Worm (Caenorhabditis elegans): ENCODE measurements around the gene R160.3.
"Not testable (repeated sequence)": the region's sequence is repeated elsewhere in the genome, so short reads cannot be mapped to it uniquely, and the experiment has no call there.

The R160.3 gene

DNA sequence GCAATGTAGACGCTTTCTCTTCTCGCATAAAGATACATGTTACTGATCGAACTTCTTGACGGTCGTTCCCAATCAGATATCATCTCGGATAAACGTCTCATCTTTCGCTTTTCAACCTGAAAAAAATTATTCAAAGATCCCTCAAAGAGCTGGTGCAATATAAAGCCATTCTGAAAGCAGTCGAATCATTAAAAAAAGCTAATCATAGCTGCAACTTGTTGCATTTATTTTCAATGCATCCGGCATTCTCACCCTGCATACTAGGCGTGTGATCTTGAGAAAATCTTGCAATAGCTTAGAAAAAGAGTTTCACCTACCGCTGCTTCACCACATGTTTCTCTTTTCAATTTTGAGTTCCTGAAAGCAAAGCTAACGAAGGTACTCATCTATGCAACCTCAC lies 33.8 kb downstream of the R160.3 start, which contains the start of gene C24A8.6:
Gene C24A8.6, minus strand, starts transcription at position 101 of the 400 bp plus-strand sequence.
- TF ChIP-seq ceh-18 (tag; optimal IDR thresholded peaks at IDR 0.05); elt-4 (tag; optimal IDR thresholded peaks at IDR 0.05); fkh-10 (GFP tag; optimal IDR thresholded peaks at IDR 0.05): not testable (repeated sequence)

DNA sequence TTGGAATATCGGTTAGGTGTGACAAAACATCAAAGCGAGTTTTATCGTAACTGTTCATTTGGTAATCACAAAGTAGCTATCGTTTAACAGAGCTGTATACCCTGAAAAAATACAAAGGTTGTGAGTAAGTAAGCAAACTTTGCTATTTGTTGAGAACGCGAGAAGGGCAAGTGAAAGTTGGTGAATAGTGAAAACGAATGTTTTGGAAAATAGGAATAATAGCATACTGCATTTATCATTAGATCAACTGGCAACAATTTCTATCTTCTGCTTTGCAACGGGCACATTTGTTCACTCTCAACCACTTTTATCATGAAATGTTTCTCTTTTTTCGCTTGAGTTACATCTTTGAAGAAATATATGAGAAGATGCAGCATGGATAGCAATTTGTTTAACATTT lies 37.3 kb downstream of the R160.3 start, which contains the start of gene C24A8.5:
Gene C24A8.5, minus strand, starts transcription at position 101 of the 400 bp plus-strand sequence.
- no peak for TF ChIP-seq pha-4 (tag; optimal IDR thresholded peaks at IDR 0.05)
- no peak for TF ChIP-seq unc-42 (tag; optimal IDR thresholded peaks at IDR 0.05)
- no peak for TF ChIP-seq pha-2 (tag; optimal IDR thresholded peaks at IDR 0.05)
- TF ChIP-seq C08G9.2 (tag; optimal IDR thresholded peaks at IDR 0.05): no peak
- no peak for TF ChIP-seq lin-11 (tag; optimal IDR thresholded peaks at IDR 0.05)
- no peak for TF ChIP-seq sox-2 (GFP tag; IDR thresholded peaks at IDR 0.05)
- TF ChIP-seq rnt-1 (tag; optimal IDR thresholded peaks at IDR 0.05): no peak
- TF ChIP-seq fkh-10 (GFP tag; optimal IDR thresholded peaks at IDR 0.05): no peak
- TF ChIP-seq ceh-14 (tag; optimal IDR thresholded peaks at IDR 0.05): no peak
- TF ChIP-seq ceh-24 (tag; optimal IDR thresholded peaks at IDR 0.05): no peak
- no peak for TF ChIP-seq ceh-6 (GFP tag; optimal IDR thresholded peaks at IDR 0.05)
- TF ChIP-seq syd-9 (tag; optimal IDR thresholded peaks at IDR 0.05): no peak
- TF ChIP-seq ceh-48 (tag; optimal IDR thresholded peaks at IDR 0.05): no peak
- no peak for TF ChIP-seq pag-3 (tag; optimal IDR thresholded peaks at IDR 0.05; ENCODE audit: borderline replicate concordance)
- no peak for TF ChIP-seq ceh-30 (tag; optimal IDR thresholded peaks at IDR 0.05)
- TF ChIP-seq unc-3 (GFP tag; conservative IDR thresholded peaks at IDR 0.05): no peak
- TF ChIP-seq unc-3 (tag; optimal IDR thresholded peaks at IDR 0.05): no peak
- TF ChIP-seq ttx-3 (tag; optimal IDR thresholded peaks at IDR 0.05): no peak
- TF ChIP-seq nfya-1 (tag; optimal IDR thresholded peaks at IDR 0.05): no peak
- no peak for TF ChIP-seq ztf-16 (tag; optimal IDR thresholded peaks at IDR 0.05)

DNA sequence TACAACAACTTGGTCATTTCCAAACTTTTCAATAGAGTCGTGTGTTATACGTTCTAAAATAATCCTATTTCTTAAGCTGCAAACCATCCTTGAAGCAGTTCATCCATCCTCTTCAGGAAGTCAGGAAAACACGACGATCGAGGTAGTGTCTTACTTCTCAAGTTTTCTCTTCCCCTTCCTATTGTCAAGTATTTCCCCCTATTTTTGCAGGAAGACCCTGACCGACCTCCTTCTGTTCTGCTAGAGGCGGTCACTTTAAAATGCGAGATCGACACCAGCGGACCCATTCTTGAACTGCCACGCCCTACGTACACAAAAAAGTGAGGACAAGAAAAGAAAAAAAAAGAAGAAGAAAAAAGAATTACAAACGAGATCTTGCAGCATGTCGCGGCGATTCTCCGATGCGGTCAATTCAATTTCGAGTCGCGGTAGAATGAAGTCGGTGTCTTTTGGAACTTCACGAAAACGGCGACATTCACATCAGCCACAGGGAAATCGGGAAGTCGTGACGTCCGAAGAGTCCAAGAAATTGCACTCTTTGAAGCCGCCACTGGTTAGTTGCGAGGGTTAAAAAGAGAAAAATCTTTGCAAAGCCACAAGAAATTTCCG lies 43.2 kb downstream of the R160.3 start:
- TF ChIP-seq fkh-6 (tag; optimal IDR thresholded peaks at IDR 0.05) (no peak), ceh-34 (tag; optimal IDR thresholded peaks at IDR 0.05) (no peak), fkh-10 (GFP tag; optimal IDR thresholded peaks at IDR 0.05) (no peak), ceh-22 (tag; optimal IDR thresholded peaks at IDR 0.05) (no peak), unc-42 (tag; optimal IDR thresholded peaks at IDR 0.05) (peak; percentile 58)

DNA sequence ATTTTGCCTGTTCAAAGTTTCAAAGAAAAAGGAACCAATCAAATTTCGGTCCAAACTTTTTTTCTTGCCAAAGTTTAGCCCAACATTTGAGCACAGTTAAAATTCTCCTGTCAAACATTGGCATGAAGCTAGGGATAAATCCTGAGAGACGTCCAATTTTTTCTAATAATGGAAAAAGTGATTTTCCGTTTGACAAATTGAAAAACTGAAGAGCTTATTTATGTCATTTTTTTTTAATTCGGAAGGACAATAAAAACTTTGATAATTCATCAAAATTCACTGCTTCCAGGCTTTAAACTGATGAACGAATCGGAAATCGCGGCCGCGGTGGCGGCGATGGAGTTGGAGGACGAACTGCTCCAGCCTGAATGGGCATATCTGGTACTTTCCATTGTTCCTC lies 45.6 kb downstream of the R160.3 start, which contains the start of gene dop-6:
Gene dop-6, plus strand, starts transcription at position 301 of the 400 bp plus-strand sequence.
- no peak for TF ChIP-seq fax-1 (tag; optimal IDR thresholded peaks at IDR 0.05)
- TF ChIP-seq nhr-232 (tag; optimal IDR thresholded peaks at IDR 0.05): no peak
- no peak for TF ChIP-seq F13H6.1 (tag; optimal IDR thresholded peaks at IDR 0.05)
- TF ChIP-seq unc-86 (tag; optimal IDR thresholded peaks at IDR 0.05): no peak
- TF ChIP-seq ceh-9 (tag; optimal IDR thresholded peaks at IDR 0.05): no peak
- no peak for TF ChIP-seq che-1 (tag; optimal IDR thresholded peaks at IDR 0.05)
- no peak for TF ChIP-seq lin-11 (tag; optimal IDR thresholded peaks at IDR 0.05)
- TF ChIP-seq ceh-19 (GFP tag; optimal IDR thresholded peaks at IDR 0.05): no peak
- TF ChIP-seq ceh-45 (GFP tag; IDR thresholded peaks at IDR 0.05): no peak
- no peak for TF ChIP-seq Y22D7AL.16 (tag; optimal IDR thresholded peaks at IDR 0.05)
- no peak for TF ChIP-seq hlh-15 (tag; optimal IDR thresholded peaks at IDR 0.05)
- no peak for TF ChIP-seq unc-3 (GFP tag; conservative IDR thresholded peaks at IDR 0.05)
- no peak for TF ChIP-seq unc-3 (tag; optimal IDR thresholded peaks at IDR 0.05)
- no peak for TF ChIP-seq tbx-7 (tag; optimal IDR thresholded peaks at IDR 0.05)
- no peak for TF ChIP-seq odd-2 (tag; optimal IDR thresholded peaks at IDR 0.05)
- TF ChIP-seq fkh-10 (GFP tag; optimal IDR thresholded peaks at IDR 0.05): no peak
- TF ChIP-seq C08G9.2 (tag; optimal IDR thresholded peaks at IDR 0.05): no peak
- no peak for TF ChIP-seq elt-4 (tag; optimal IDR thresholded peaks at IDR 0.05)
- TF ChIP-seq lim-6 (tag; optimal IDR thresholded peaks at IDR 0.05): no peak
- no peak for TF ChIP-seq ceh-18 (tag; optimal IDR thresholded peaks at IDR 0.05)
- TF ChIP-seq eyg-1 (tag; optimal IDR thresholded peaks at IDR 0.05): no peak
